Worm (Caenorhabditis elegans): Measurements from ENCODE around the gene mks-2.

mks-2 gene

DNA sequence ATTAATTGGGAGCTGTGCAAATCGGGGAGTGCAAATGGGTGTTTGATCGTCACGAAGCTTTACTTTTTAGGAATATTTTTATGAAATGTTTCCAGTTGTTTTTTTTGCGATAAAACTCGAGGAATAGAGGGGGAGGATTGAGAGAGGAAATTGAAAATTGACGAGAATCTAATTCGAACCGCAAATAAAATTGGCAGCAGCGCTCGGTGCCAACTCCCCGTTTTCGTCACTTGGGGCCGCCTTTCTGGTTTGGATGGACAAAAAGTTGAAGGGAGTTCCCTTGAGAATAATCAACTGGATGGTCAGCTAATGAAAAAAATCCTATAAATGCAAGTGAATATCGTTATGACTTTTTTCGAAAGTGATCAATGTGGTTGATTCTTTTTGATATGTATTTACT lies 10.9 kb upstream of the mks-2 start:
- TF ChIP-seq lin-14 (GFP tag; optimal IDR thresholded peaks at IDR 0.05), result peak; percentile 64
- no peak for TF ChIP-seq skn-1 (tag; optimal IDR thresholded peaks at IDR 0.05)

DNA sequence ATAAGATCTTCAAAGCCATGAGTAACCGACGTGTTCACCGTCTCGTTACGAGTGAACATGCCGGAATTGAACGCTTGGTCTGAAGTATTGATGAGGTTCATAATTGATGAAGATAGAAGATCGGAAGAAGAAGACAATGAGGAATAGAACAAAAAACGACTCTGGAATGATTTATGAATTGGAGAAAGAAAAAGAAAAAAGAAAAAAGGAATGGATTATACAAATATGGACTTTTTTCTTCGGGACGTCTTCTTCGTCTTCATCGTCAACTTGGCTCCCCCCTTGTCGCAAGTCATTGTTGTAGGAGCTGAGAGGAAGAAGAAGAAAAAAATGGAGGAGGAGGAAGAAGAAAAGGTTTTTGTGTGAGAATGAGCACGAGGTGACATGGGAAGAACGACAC lies 7.7 kb upstream of the mks-2 start, which contains the start of gene srsy-2:
Gene srsy-2, minus strand, starts transcription at position 101 of the 400 bp plus-strand sequence.
- peak; percentile 15 for TF ChIP-seq unc-86 (tag; optimal IDR thresholded peaks at IDR 0.05)
- TF ChIP-seq lin-13 (GFP tag; optimal IDR thresholded peaks at IDR 0.05), result no peak
- TF ChIP-seq lin-14 (GFP tag; optimal IDR thresholded peaks at IDR 0.05), result peak; percentile 36

- peak; percentile 57 for TF ChIP-seq nhr-85 (tag)
- TF ChIP-seq blmp-1 (tag; optimal IDR thresholded peaks at IDR 0.05), result peak; percentile 81
- TF ChIP-seq C16A3.4 (tag; optimal IDR thresholded peaks at IDR 0.05), result no peak
- no peak for TF ChIP-seq mef-2 (tag; optimal IDR thresholded peaks at IDR 0.05)
Observed at ce11 chrII:6223755-6224154, 4.5 kb upstream of the mks-2 start.

DNA sequence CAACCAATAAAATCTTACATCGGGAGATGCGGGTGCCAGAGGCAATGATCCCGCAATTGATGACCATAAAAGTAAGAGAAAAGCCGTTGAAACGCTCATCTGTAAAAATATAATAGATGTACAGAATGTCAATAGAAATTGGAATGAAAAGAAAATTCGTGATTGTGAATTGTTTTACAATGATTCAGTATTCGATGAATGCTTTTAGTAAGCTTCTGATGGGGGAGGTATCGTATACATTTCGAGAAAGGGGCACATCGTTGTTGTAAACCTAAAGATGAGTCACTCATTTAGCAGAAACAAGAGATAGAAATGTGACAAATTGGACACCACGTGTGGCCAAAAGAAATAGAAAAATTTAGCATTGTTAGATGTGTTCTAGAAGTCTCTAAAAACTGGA lies 3.3 kb upstream of the mks-2 start, which contains the start of gene C30B5.6:
Gene C30B5.6, minus strand, starts transcription at position 101 of the 400 bp plus-strand sequence.
- TF ChIP-seq xbp-1 (tag; optimal IDR thresholded peaks at IDR 0.05), result no peak
- no peak for TF ChIP-seq fkh-8 (tag; optimal IDR thresholded peaks at IDR 0.05)
- no peak for TF ChIP-seq unc-98 (GFP tag; IDR thresholded peaks at IDR 0.05)
- TF ChIP-seq irx-1 (tag; optimal IDR thresholded peaks at IDR 0.05), result no peak

ce11 chrII:6221470-6221869 lies 2.2 kb upstream of the mks-2 start:
- no peak for TF ChIP-seq grh-1 (GFP tag; IDR thresholded peaks at IDR 0.05)
- TF ChIP-seq swsn-7 (tag; optimal IDR thresholded peaks at IDR 0.05), result no peak
- TF ChIP-seq nhr-20 (tag; optimal IDR thresholded peaks at IDR 0.05), result no peak
- no peak for TF ChIP-seq ztf-11 (tag; optimal IDR thresholded peaks at IDR 0.05)
- no peak for TF ChIP-seq ceh-90 (tag; optimal IDR thresholded peaks at IDR 0.05)
- no peak for TF ChIP-seq elt-2 (tag; optimal IDR thresholded peaks at IDR 0.05)
- TF ChIP-seq sptf-1 (tag; optimal IDR thresholded peaks at IDR 0.05), result no peak
- TF ChIP-seq ceh-63 (GFP tag; optimal IDR thresholded peaks at IDR 0.05), result no peak
- TF ChIP-seq hlh-4 (tag; optimal IDR thresholded peaks at IDR 0.05), result no peak
- no peak for TF ChIP-seq zip-4 (GFP tag; optimal IDR thresholded peaks at IDR 0.05)
- TF ChIP-seq ets-5 (GFP tag; IDR thresholded peaks at IDR 0.05), result no peak
- TF ChIP-seq nhr-77 (tag; optimal IDR thresholded peaks at IDR 0.05), result no peak
- no peak for TF ChIP-seq skn-1 (tag; optimal IDR thresholded peaks at IDR 0.05)
- TF ChIP-seq irx-1 (tag; optimal IDR thresholded peaks at IDR 0.05), result no peak
- no peak for TF ChIP-seq jun-1 (tag; optimal IDR thresholded peaks at IDR 0.05)
- no peak for TF ChIP-seq mab-9 (GFP tag; IDR thresholded peaks at IDR 0.05)
- TF ChIP-seq nhr-85 (tag), result no peak
- no peak for TF ChIP-seq nhr-12 (tag; optimal IDR thresholded peaks at IDR 0.05)

DNA sequence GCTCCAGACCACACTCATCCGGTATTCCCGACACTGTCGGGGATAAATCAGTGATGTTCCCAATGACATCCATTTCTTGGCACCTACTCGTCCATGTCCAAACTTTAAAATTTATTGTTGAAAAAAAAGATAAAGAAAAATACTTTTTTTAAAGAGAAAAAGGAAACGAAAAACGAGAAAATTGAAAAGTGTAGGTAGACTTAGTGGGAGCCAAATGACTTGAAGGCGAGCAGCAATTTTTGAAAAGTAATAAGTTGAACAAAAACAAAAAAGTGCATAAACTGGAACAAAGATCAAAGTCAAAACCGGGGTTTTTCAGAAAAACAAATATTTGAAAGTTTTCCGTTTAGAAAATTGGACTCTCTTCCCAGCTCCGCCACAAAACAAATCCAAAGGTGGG lies 11.1 kb downstream of the mks-2 start, which contains the start of gene daf-37:
Gene daf-37, minus strand, starts transcription at position 101 of the 400 bp plus-strand sequence.
- TF ChIP-seq lin-14 (GFP tag; optimal IDR thresholded peaks at IDR 0.05) (no peak), ceh-8 (GFP tag; optimal IDR thresholded peaks at IDR 0.05) (no peak), blmp-1 (tag; optimal IDR thresholded peaks at IDR 0.05) (no peak), mdl-1 (tag; optimal IDR thresholded peaks at IDR 0.05) (no peak), lsy-2 (tag; optimal IDR thresholded peaks at IDR 0.05) (no peak), nhr-90 (tag; optimal IDR thresholded peaks at IDR 0.05; ENCODE audit: poor library complexity) (no peak), ces-1 (GFP tag; optimal IDR thresholded peaks at IDR 0.05) (no peak), dsc-1 (tag; optimal IDR thresholded peaks at IDR 0.05) (no peak), C16A3.4 (tag; optimal IDR thresholded peaks at IDR 0.05) (no peak), unc-30 (tag; optimal IDR thresholded peaks at IDR 0.05) (no peak), unc-98 (GFP tag; IDR thresholded peaks at IDR 0.05) (no peak), nhr-85 (tag) (no peak), lin-15B (tag; optimal IDR thresholded peaks at IDR 0.05) (no peak)
